Fruit fly (Drosophila melanogaster) whole organism, embryonic: ENCODE measurements around the gene Tom40.

Experiments
- BEAF-32 ChIP-seq: fragments of 200-800 bp; sonication (Bioruptor generic); optimal IDR thresholded peaks from 3 replicates; lab custom pipeline; 2017; ENCODE audit warnings: missing biosample characterization, missing genetic modification characterization, mild to moderate bottlenecking, moderate library complexity, missing genetic modification reagents
- Bteb2 ChIP-seq: fragments of 200-800 bp; sonication (Bioruptor generic); optimal IDR thresholded peaks from 2 replicates; lab custom pipeline; 2016; ENCODE audit warnings: missing biosample characterization, missing genetic modification characterization
- CG10147 ChIP-seq: fragments of 200-800 bp; sonication (Bioruptor generic); optimal IDR thresholded peaks from 2 replicates; lab custom pipeline; 2019; ENCODE audit warnings: missing biosample characterization, mild to moderate bottlenecking, missing genetic modification characterization, moderate library complexity
- CG11456 ChIP-seq: fragments of 200-800 bp; sonication (Bioruptor generic); IDR thresholded peaks from 3 replicates; pipeline ENCODE4 v1.3.6; 2022; ENCODE audit warnings: missing biosample characterization, missing genetic modification characterization
- CG11504 ChIP-seq: fragments of 200-800 bp; sonication (Bioruptor generic); optimal IDR thresholded peaks from 3 replicates; lab custom pipeline; 2019; ENCODE audit warnings: missing biosample characterization, mild to moderate bottlenecking, missing genetic modification characterization, moderate library complexity
- CG12391 ChIP-seq: fragments of 200-800 bp; sonication (Bioruptor generic); optimal IDR thresholded peaks from 3 replicates; lab custom pipeline; 2018; ENCODE audit warnings: missing biosample characterization, mild to moderate bottlenecking, missing genetic modification characterization, moderate library complexity
- CG13624 ChIP-seq: fragments of 200-800 bp; sonication (Bioruptor generic); optimal IDR thresholded peaks from 2 replicates; lab custom pipeline; 2016; ENCODE audit warnings: missing biosample characterization, missing genetic modification characterization
- CG14014 ChIP-seq: fragments of 200-800 bp; sonication (Bioruptor generic); IDR thresholded peaks from 2 replicates; pipeline ENCODE4 v1.3.6; 2022; ENCODE audit warnings: missing biosample characterization, missing genetic modification characterization
- CG1647 ChIP-seq: fragments of 200-800 bp; sonication (Bioruptor generic); optimal IDR thresholded peaks from 3 replicates; lab custom pipeline; 2016; ENCODE audit warnings: missing biosample characterization, missing genetic modification characterization
- CG17361 ChIP-seq: fragments of 200-800 bp; sonication (Bioruptor generic); IDR thresholded peaks from 3 replicates; pipeline ENCODE4 v1.3.6; 2022; ENCODE audit warnings: missing biosample characterization, missing genetic modification characterization
- CG17612 ChIP-seq: fragments of 200-800 bp; sonication (Bioruptor generic); IDR thresholded peaks from 2 replicates; pipeline ENCODE4 v1.3.6; 2022; ENCODE audit warnings: missing biosample characterization, missing genetic modification characterization
- CG18619 ChIP-seq: fragments of 200-800 bp; sonication (Bioruptor generic); optimal IDR thresholded peaks from 3 replicates; lab custom pipeline; 2017; ENCODE audit warnings: missing biosample characterization, mild to moderate bottlenecking, missing genetic modification characterization
- CG18764 ChIP-seq: fragments of 200-800 bp; sonication (Bioruptor generic); optimal IDR thresholded peaks from 3 replicates; lab custom pipeline; 2016; ENCODE audit warnings: missing biosample characterization, missing genetic modification characterization
- CG2875 ChIP-seq: fragments of 200-800 bp; sonication (Bioruptor generic); optimal IDR thresholded peaks from 2 replicates; lab custom pipeline; 2017; ENCODE audit warnings: missing biosample characterization, mild to moderate bottlenecking, missing genetic modification characterization, missing genetic modification reagents
- CG3065 ChIP-seq: fragments of 200-800 bp; sonication (Bioruptor generic); optimal IDR thresholded peaks from 2 replicates; lab custom pipeline; 2016; ENCODE audit warnings: missing biosample characterization, missing genetic modification characterization
- CG31224 ChIP-seq: fragments of 200-800 bp; sonication (Bioruptor generic); IDR thresholded peaks from 2 replicates; pipeline ENCODE4 v1.3.6; 2022; ENCODE audit warnings: missing biosample characterization, missing genetic modification characterization
- CG31388 ChIP-seq: fragments of 200-800 bp; sonication (Bioruptor generic); optimal IDR thresholded peaks from 2 replicates; lab custom pipeline; 2016; ENCODE audit warnings: missing biosample characterization, missing genetic modification characterization
- CG3163 ChIP-seq: fragments of 200-800 bp; sonication (Bioruptor generic); optimal IDR thresholded peaks from 3 replicates; lab custom pipeline; 2016; ENCODE audit warnings: missing biosample characterization, missing genetic modification characterization
- CG32772 ChIP-seq: fragments of 200-800 bp; sonication (Bioruptor generic); IDR thresholded peaks from 2 replicates; pipeline ENCODE4 v1.3.6; 2022; ENCODE audit warnings: missing biosample characterization, missing genetic modification characterization
- CG5245 ChIP-seq: fragments of 200-800 bp; sonication (Bioruptor generic); optimal IDR thresholded peaks from 3 replicates; lab custom pipeline; 2016; ENCODE audit warnings: missing biosample characterization, missing genetic modification characterization
- CG9609 ChIP-seq: fragments of 200-800 bp; sonication (Bioruptor generic); optimal IDR thresholded peaks from 3 replicates; lab custom pipeline; 2016; ENCODE audit warnings: missing biosample characterization, missing genetic modification characterization
- D19B ChIP-seq: fragments of 200-800 bp; sonication (Bioruptor generic); optimal IDR thresholded peaks from 2 replicates; lab custom pipeline; 2017; ENCODE audit warnings: missing biosample characterization, mild to moderate bottlenecking, missing genetic modification characterization
- E2f1 ChIP-seq: fragments of 200-800 bp; sonication (Bioruptor generic); IDR thresholded peaks from 2 replicates; pipeline ENCODE4 v1.3.6; 2022; ENCODE audit warnings: missing biosample characterization, missing genetic modification characterization
- H15 ChIP-seq: fragments of 200-800 bp; sonication (Bioruptor generic); IDR thresholded peaks from 3 replicates; pipeline ENCODE4 v1.3.6; 2022; ENCODE audit warnings: missing biosample characterization, missing genetic modification characterization
- Hr51 ChIP-seq, 2 experiments: fragments of 200-800 bp; sonication (Bioruptor generic); optimal IDR thresholded peaks; 2 replicates in 1 of 2; 3 replicates in 1 of 2; lab custom pipeline; 2016 to 2018; ENCODE audit warnings: missing biosample characterization in 2 of 2, missing genetic modification characterization in 2 of 2, mild to moderate bottlenecking in 1 of 2, moderate library complexity in 1 of 2
- Mrtf ChIP-seq: fragments of 200-800 bp; sonication (Bioruptor generic); IDR thresholded peaks from 3 replicates; pipeline ENCODE4 v1.3.6; 2022; ENCODE audit warnings: missing biosample characterization, missing genetic modification characterization
- NC2β ChIP-seq: fragments of 200-800 bp; sonication (Bioruptor generic); optimal IDR thresholded peaks from 2 replicates; lab custom pipeline; 2016; ENCODE audit warnings: missing biosample characterization, missing genetic modification characterization
- NFAT ChIP-seq: fragments of 200-800 bp; sonication (Bioruptor generic); IDR thresholded peaks from 2 replicates; pipeline ENCODE4 v1.3.6; 2022; ENCODE audit warnings: missing biosample characterization, missing genetic modification characterization
- Nf-YA ChIP-seq: fragments of 200-800 bp; sonication (Bioruptor generic); IDR thresholded peaks from 2 replicates; pipeline ENCODE4 v1.3.6; 2022; ENCODE audit warnings: missing biosample characterization, missing genetic modification characterization
- Oli ChIP-seq: fragments of 200-800 bp; sonication (Bioruptor generic); optimal IDR thresholded peaks from 2 replicates; lab custom pipeline; 2018; ENCODE audit warnings: missing biosample characterization, mild to moderate bottlenecking, missing genetic modification characterization, moderate library complexity
- Scr ChIP-seq: fragments of 200-800 bp; sonication (Bioruptor generic); IDR thresholded peaks from 2 replicates; pipeline ENCODE4 v1.3.6; 2022; ENCODE audit warnings: missing biosample characterization, missing genetic modification characterization; ENCODE audit not compliant: partially characterized antibody
- cad ChIP-seq: fragments of >200 bp; optimal IDR thresholded peaks from 2 replicates; lab custom pipeline; 2017; ENCODE audit warnings: missing biosample characterization, missing genetic modification characterization
- crc ChIP-seq: fragments of 200-800 bp; sonication (Bioruptor generic); optimal IDR thresholded peaks from 2 replicates; lab custom pipeline; 2016; ENCODE audit warnings: missing biosample characterization, missing genetic modification characterization
- fd102C ChIP-seq: fragments of 200-800 bp; sonication (Bioruptor generic); optimal IDR thresholded peaks from 2 replicates; lab custom pipeline; 2018; ENCODE audit warnings: missing biosample characterization, mild to moderate bottlenecking, missing genetic modification characterization, moderate library complexity
- gcm ChIP-seq: fragments of 200-800 bp; sonication (Bioruptor generic); optimal IDR thresholded peaks from 2 replicates; lab custom pipeline; 2019; ENCODE audit warnings: missing biosample characterization, mild to moderate bottlenecking, missing genetic modification characterization, moderate library complexity
- grau ChIP-seq: fragments of 200-800 bp; optimal IDR thresholded peaks from 3 replicates; lab custom pipeline; 2019; ENCODE audit warnings: missing biosample characterization, mild to moderate bottlenecking, missing genetic modification characterization, moderate library complexity
- lab ChIP-seq: fragments of 200-800 bp; sonication (Bioruptor generic); optimal IDR thresholded peaks from 3 replicates; lab custom pipeline; 2017; ENCODE audit warnings: missing biosample characterization, missing genetic modification characterization, mild to moderate bottlenecking, moderate library complexity, missing genetic modification reagents
- lmd ChIP-seq: fragments of 200-800 bp; sonication (Bioruptor generic); IDR thresholded peaks from 2 replicates; pipeline ENCODE4 v1.3.6; 2022; ENCODE audit warnings: missing biosample characterization, missing genetic modification characterization
- lola ChIP-seq, 3 experiments: fragments of >200 bp in 2 of 3; fragments of 200-800 bp in 1 of 3; sonication (Bioruptor generic) in 1 of 3; optimal IDR thresholded peaks; 2 replicates each; lab custom pipeline; 2017 to 2019; ENCODE audit warnings: missing biosample characterization in 3 of 3, missing genetic modification characterization in 3 of 3, mild to moderate bottlenecking in 1 of 3, moderate library complexity in 1 of 3
- mld ChIP-seq: fragments of 200-800 bp; sonication (Bioruptor generic); IDR thresholded peaks from 3 replicates; pipeline ENCODE4 v1.3.6; 2022; ENCODE audit warnings: missing biosample characterization, missing genetic modification characterization; ENCODE audit not compliant: partially characterized antibody
- otp ChIP-seq: fragments of 200-800 bp; sonication (Bioruptor generic); IDR thresholded peaks from 3 replicates; pipeline ENCODE4, ENCODE4 v1.3.6; 2022; ENCODE audit warnings: missing biosample characterization, missing genetic modification characterization
- phol ChIP-seq: fragments of 200-800 bp; sonication (Bioruptor generic); optimal IDR thresholded peaks from 3 replicates; lab custom pipeline; 2018; ENCODE audit warnings: missing biosample characterization, mild to moderate bottlenecking, missing genetic modification characterization, moderate library complexity
- prd ChIP-seq, 3 experiments: fragments of >200 bp in 2 of 3; fragments of 200-800 bp in 1 of 3; sonication (Bioruptor generic) in 1 of 3; optimal IDR thresholded peaks in 2 of 3; IDR thresholded peaks in 1 of 3; 2 replicates in 2 of 3; 3 replicates in 1 of 3; pipeline versions ENCODE4 v1.3.6 to Lab custom; 2017 to 2022; ENCODE audit warnings: missing biosample characterization in 1 of 3, missing genetic modification characterization in 1 of 3
- psq ChIP-seq: fragments of 200-800 bp; sonication (Bioruptor generic); optimal IDR thresholded peaks from 2 replicates; lab custom pipeline; 2017; ENCODE audit warnings: missing biosample characterization, missing genetic modification characterization
- row ChIP-seq: fragments of 200-800 bp; sonication (Bioruptor generic); IDR thresholded peaks from 3 replicates; pipeline ENCODE4 v1.3.6; 2022; ENCODE audit warnings: missing biosample characterization, missing genetic modification characterization
- sens ChIP-seq: fragments of 200-800 bp; sonication (Bioruptor generic); peaks from one replicate; lab custom pipeline; 2016; ENCODE audit warnings: missing biosample characterization, missing genetic modification characterization
- seq ChIP-seq: fragments of 200-800 bp; sonication (Bioruptor generic); IDR thresholded peaks from 2 replicates; pipeline ENCODE4 v1.3.6; 2022; ENCODE audit warnings: missing biosample characterization, missing genetic modification characterization
- unpg ChIP-seq: fragments of 200-800 bp; sonication (Bioruptor generic); optimal IDR thresholded peaks from 3 replicates; lab custom pipeline; 2018; ENCODE audit warnings: missing biosample characterization, mild to moderate bottlenecking, missing genetic modification characterization, moderate library complexity

Tom40 gene

DNA sequence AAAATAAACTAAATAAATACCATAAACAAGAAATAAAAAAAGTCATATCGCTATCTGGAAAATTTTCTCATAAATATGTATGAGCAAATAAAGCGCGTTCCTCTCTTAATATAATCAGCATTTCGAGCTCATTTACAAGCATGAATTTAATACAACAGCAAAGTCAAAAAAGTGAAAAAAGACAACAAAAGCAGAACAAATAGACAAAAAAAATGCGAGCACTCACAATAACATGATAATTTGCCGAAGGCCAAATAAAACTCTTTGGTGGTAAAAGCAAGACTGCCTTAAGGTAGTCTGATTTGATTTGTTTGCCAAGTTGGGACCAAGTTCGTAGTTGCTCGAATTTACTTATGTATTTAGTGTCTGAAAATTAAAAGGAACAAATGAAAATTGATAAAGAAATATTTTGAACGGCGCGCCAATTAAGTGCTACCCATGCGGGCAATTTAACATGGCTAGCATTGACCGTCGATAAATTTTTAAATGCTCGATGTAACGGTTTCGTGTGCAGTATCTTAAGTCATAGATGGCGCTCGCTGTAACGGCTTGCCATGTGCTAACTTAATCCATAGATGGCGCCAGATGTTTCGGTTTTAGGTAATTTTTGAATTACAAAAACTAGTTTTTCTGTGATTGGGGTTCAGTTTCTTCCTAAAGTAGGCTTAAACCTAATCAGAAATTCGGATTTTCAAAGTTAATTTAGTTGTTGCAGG is 26.1 kb upstream of the Tom40 start (continued):
- TF ChIP-seq Nf-YA (GFP tag; lab: Robert Waterston, UW) (no peak), lab (peak; percentile 26), CG18619 (GFP tag; lab: Kevin White, UChicago) (no peak), CG11456 (GFP tag; lab: Robert Waterston, UW) (peak; percentile 74; the same call in 2 of the 3 replicates), otp (0 out of 3 replicates have a peak, but pooled peaks have one; percentile 46), mld (GFP tag; lab: Robert Waterston, UW) (no peak), CG9609 (GFP tag; lab: Kevin White, UChicago) (peak; percentile 22), BEAF-32 (GFP tag; lab: Kevin White, UChicago) (peak; percentile 42), row (no peak), CG12391 (tag; lab: Kevin White, UChicago) (no peak), CG11504 (tag; lab: Kevin White, UChicago) (peak; percentile 38), prd (optimal IDR thresholded peaks at IDR 0.05; lab: Kevin White, UChicago) (no peak), prd (GFP tag; IDR thresholded peaks at IDR 0.05; lab: Robert Waterston, UW) (peak; percentile 41; the same call in 2 of the 3 replicates)

DNA sequence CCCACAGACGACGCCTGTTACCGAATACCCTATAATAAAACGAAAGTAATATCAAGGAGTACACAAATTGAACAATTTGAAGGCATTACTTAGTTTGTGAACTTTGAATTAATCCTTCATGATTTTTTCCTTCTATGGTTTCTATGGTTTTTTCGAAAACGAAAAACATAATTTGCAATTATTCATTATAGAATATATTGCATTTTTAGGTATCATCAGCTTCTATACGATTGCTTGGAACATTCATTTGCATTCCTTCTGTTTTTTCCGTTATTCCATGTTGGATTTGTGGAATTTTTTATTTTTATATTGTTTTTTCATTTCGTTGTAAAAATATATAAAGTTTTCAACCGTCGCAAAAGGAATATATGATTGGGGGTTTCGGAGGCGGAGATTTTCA is 21.3 kb upstream of the Tom40 start:
- TF ChIP-seq seq (GFP tag; lab: Robert Waterston, UW) (no peak), sens (GFP tag; lab: Kevin White, UChicago) (peak; percentile 54), CG11504 (tag; lab: Kevin White, UChicago) (peak; percentile 11), H15 (GFP tag; lab: Robert Waterston, UW) (no peak), CG3163 (GFP tag; lab: Kevin White, UChicago) (no peak), Bteb2 (no peak), crc (GFP tag; lab: Kevin White, UChicago) (no peak), NFAT (GFP tag; lab: Robert Waterston, UW) (no peak), lola (GFP tag; optimal IDR thresholded peaks at IDR 0.05; lab: Kevin White, UChicago) (no peak), CG5245 (GFP tag; lab: Kevin White, UChicago) (no peak), CG17361 (GFP tag; lab: Robert Waterston, UW) (no peak), Mrtf (GFP tag; lab: Robert Waterston, UW) (no peak), Hr51 (GFP tag; optimal IDR thresholded peaks at IDR 0.05; lab: Kevin White, UChicago) (peak in 1 of 2 experiments; percentile 2), grau (peak; percentile 8), phol (no peak), cad (no peak), unpg (no peak), NC2β (GFP tag; lab: Kevin White, UChicago) (no peak), CG13624 (no peak), CG2875 (GFP tag; lab: Kevin White, UChicago) (no peak), D19B (GFP tag; lab: Kevin White, UChicago) (peak; percentile 56), CG1647 (GFP tag; lab: Kevin White, UChicago) (no peak), fd102C (GFP tag; lab: Kevin White, UChicago) (no peak), lab (peak; percentile 7), CG18764 (GFP tag; lab: Kevin White, UChicago) (no peak), CG31388 (GFP tag; lab: Kevin White, UChicago) (no peak), CG32772 (GFP tag; lab: Robert Waterston, UW) (no peak), psq (no peak), lmd (GFP tag; lab: Robert Waterston, UW) (no peak), CG14014 (no peak), E2f1 (GFP tag; lab: Robert Waterston, UW) (no peak), gcm (no peak), Scr (no peak), CG10147 (GFP tag; lab: Kevin White, UChicago) (no peak), CG31224 (GFP tag; lab: Robert Waterston, UW) (no peak), CG3065 (GFP tag; lab: Kevin White, UChicago) (no peak), Oli (tag; lab: Kevin White, UChicago) (no peak), CG17612 (GFP tag; lab: Robert Waterston, UW) (no peak)
